Worm (Caenorhabditis elegans) whole organism, late embryonic: ENCODE data around the gene clec-238.

ENCODE experiments used
- ama-1 ChIP-seq: fragments of 150-350 bp; optimal IDR thresholded peaks from 2 replicates; lab custom pipeline; 2014
- ets-4 ChIP-seq: sonication (generic microtip); optimal IDR thresholded peaks from 2 replicates; lab custom pipeline; 2016; ENCODE audit warnings: missing genetic modification characterization, missing compliant biosample characterization
- madf-2 ChIP-seq: sonication (generic microtip); optimal IDR thresholded peaks from 2 replicates; lab custom pipeline; 2017; ENCODE audit warnings: missing genetic modification characterization, missing compliant biosample characterization
- nfya-1 ChIP-seq: sonication (generic microtip); optimal IDR thresholded peaks from 2 replicates; lab custom pipeline; 2017; ENCODE audit warnings: missing genetic modification characterization, mild to moderate bottlenecking, missing compliant biosample characterization, antibody characterized with exemption, moderate library complexity
- nhr-11 ChIP-seq: fragments of 150-350 bp; optimal IDR thresholded peaks from 2 replicates; lab custom pipeline; 2014; ENCODE audit warnings: missing biosample characterization, missing genetic modification characterization
- pax-1 ChIP-seq: fragments of 150-350 bp; optimal IDR thresholded peaks from 2 replicates; lab custom pipeline; 2014; ENCODE audit warnings: missing biosample characterization, missing genetic modification characterization
- pha-4 ChIP-seq: fragments of 150-350 bp; optimal IDR thresholded peaks from 2 replicates; lab custom pipeline; 2018; ENCODE audit warnings: missing biosample characterization, missing genetic modification reagents, missing genetic modification characterization
- tbx-2 ChIP-seq: sonication (generic microtip); optimal IDR thresholded peaks from 2 replicates; lab custom pipeline; 2016; ENCODE audit warnings: missing genetic modification characterization, missing compliant biosample characterization
- unc-3 ChIP-seq, 2 experiments: fragments of 200-800 bp in 1 of 2; sonication (Bioruptor generic) in 1 of 2; sonication (generic microtip) in 1 of 2; conservative IDR thresholded peaks in 1 of 2; optimal IDR thresholded peaks in 1 of 2; 2 replicates each; pipeline versions ENCODE4 v1.3.6 to Lab custom; 2016 to 2022; ENCODE audit warnings: missing compliant biosample characterization in 2 of 2, missing genetic modification characterization in 2 of 2, missing genetic modification reagents in 1 of 2

DNA sequence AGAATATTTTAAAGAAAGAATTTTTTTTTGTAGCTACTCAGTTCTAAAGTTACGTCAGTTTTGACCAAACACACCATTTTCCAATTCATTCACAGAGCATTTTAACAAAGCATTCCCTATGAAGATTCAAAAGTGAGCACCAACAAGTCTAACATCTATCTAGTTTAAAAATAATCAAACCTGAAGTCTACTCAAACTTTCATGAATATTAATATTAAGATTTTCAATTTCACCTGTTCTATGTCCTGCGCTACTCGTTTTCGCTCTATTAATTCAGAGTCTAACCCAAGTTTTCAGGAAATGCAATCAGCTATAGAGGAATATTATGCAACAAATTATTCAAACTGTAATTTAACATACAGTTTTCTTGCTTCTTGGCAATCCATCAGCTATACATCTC lies 20.5 kb downstream of the clec-238 start, which contains the start of gene srh-119:
- TF ChIP-seq pha-4 (tag; lab: Kevin White, UChicago) (no peak), ama-1 (lab: Kevin White, UChicago) (no peak), ets-4 (tag; lab: Kevin White, UChicago) (no peak), madf-2 (tag; lab: Kevin White, UChicago) (no peak), nhr-11 (tag; lab: Kevin White, UChicago) (no peak), pax-1 (tag; lab: Kevin White, UChicago) (no peak), nfya-1 (no peak), unc-3 (GFP tag; conservative IDR thresholded peaks at IDR 0.05; lab: Robert Waterston, UW) (no peak), unc-3 (tag; optimal IDR thresholded peaks at IDR 0.05; lab: Kevin White, UChicago) (no peak), tbx-2 (tag; lab: Kevin White, UChicago) (no peak)
